Fruit fly (Drosophila melanogaster) whole organism, embryonic: ENCODE results near the gene pasi2.

Experiments
- Awh ChIP-seq: fragments of 200-800 bp; sonication (Bioruptor generic); IDR thresholded peaks from 2 replicates; pipeline ENCODE4, ENCODE4 v1.3.6; 2022; ENCODE audit warnings: missing biosample characterization, missing genetic modification characterization
- CG10267 ChIP-seq: fragments of 200-800 bp; sonication (Bioruptor generic); optimal IDR thresholded peaks from 2 replicates; lab custom pipeline; 2018; ENCODE audit warnings: missing biosample characterization, mild to moderate bottlenecking, missing genetic modification characterization, moderate library complexity
- CG10565 ChIP-seq: fragments of 200-800 bp; sonication (Bioruptor generic); optimal IDR thresholded peaks from 3 replicates; lab custom pipeline; 2016; ENCODE audit warnings: missing biosample characterization, mild to moderate bottlenecking, missing genetic modification characterization
- CG10654 ChIP-seq: fragments of 200-800 bp; sonication (Bioruptor generic); optimal IDR thresholded peaks from 2 replicates; lab custom pipeline; 2016; ENCODE audit warnings: missing biosample characterization, missing genetic modification characterization
- CG12071 ChIP-seq: fragments of 200-800 bp; sonication (Bioruptor generic); optimal IDR thresholded peaks from 3 replicates; lab custom pipeline; 2018; ENCODE audit warnings: missing biosample characterization, mild to moderate bottlenecking, missing genetic modification characterization
- CG12155 ChIP-seq: fragments of 200-800 bp; sonication (Bioruptor generic); optimal IDR thresholded peaks from 3 replicates; lab custom pipeline; 2016; ENCODE audit warnings: missing biosample characterization, missing genetic modification characterization
- CG14014 ChIP-seq: fragments of 200-800 bp; sonication (Bioruptor generic); IDR thresholded peaks from 2 replicates; pipeline ENCODE4 v1.3.6; 2022; ENCODE audit warnings: missing biosample characterization, missing genetic modification characterization
- CG15479 ChIP-seq: fragments of 200-800 bp; sonication (Bioruptor generic); optimal IDR thresholded peaks from 3 replicates; lab custom pipeline; 2019; ENCODE audit warnings: missing biosample characterization, mild to moderate bottlenecking, missing genetic modification characterization, moderate library complexity
- CG15696 ChIP-seq: fragments of 200-800 bp; sonication (Bioruptor generic); optimal IDR thresholded peaks from 2 replicates; lab custom pipeline; 2019; ENCODE audit warnings: missing biosample characterization, mild to moderate bottlenecking, missing genetic modification characterization, moderate library complexity
- CG4854 ChIP-seq: fragments of 200-800 bp; sonication (Bioruptor generic); optimal IDR thresholded peaks from 2 replicates; lab custom pipeline; 2016; ENCODE audit warnings: missing biosample characterization, missing genetic modification characterization, inconsistent platforms
- CG7839 ChIP-seq: fragments of 200-800 bp; sonication (Bioruptor generic); optimal IDR thresholded peaks from 3 replicates; lab custom pipeline; 2018; ENCODE audit warnings: missing biosample characterization, mild to moderate bottlenecking, missing genetic modification characterization, moderate library complexity
- CG8478 ChIP-seq: fragments of >200 bp; optimal IDR thresholded peaks from 2 replicates; lab custom pipeline; 2018
- CG9797 ChIP-seq: fragments of 200-800 bp; sonication (Bioruptor generic); optimal IDR thresholded peaks from 3 replicates; lab custom pipeline; 2018; ENCODE audit warnings: missing biosample characterization, mild to moderate bottlenecking, missing genetic modification characterization
- Dref ChIP-seq: fragments of 200-800 bp; sonication (Bioruptor generic); IDR thresholded peaks from 2 replicates; pipeline ENCODE4 v1.3.6; 2022; ENCODE audit warnings: missing biosample characterization, missing genetic modification characterization
- E2f1 ChIP-seq: fragments of 200-800 bp; sonication (Bioruptor generic); IDR thresholded peaks from 2 replicates; pipeline ENCODE4 v1.3.6; 2022; ENCODE audit warnings: missing biosample characterization, missing genetic modification characterization
- E2f2 ChIP-seq: fragments of 200-800 bp; sonication (Bioruptor generic); IDR thresholded peaks from 2 replicates; pipeline ENCODE4 v1.3.6; 2022; ENCODE audit warnings: missing biosample characterization, missing genetic modification characterization
- Elba2 ChIP-seq: fragments of 200-800 bp; sonication (Bioruptor generic); optimal IDR thresholded peaks from 3 replicates; lab custom pipeline; 2016; ENCODE audit warnings: missing biosample characterization, missing genetic modification characterization
- H2.0 ChIP-seq: fragments of 200-800 bp; sonication (Bioruptor generic); IDR thresholded peaks from 2 replicates; pipeline ENCODE4 v1.3.6; 2022; ENCODE audit warnings: missing biosample characterization, missing genetic modification characterization
- Hr78 ChIP-seq, 2 experiments: fragments of 200-800 bp in 1 of 2; fragments of >200 bp in 1 of 2; sonication (Bioruptor generic) in 1 of 2; optimal IDR thresholded peaks; 2 replicates each; lab custom pipeline; 2017 to 2019; ENCODE audit warnings: missing biosample characterization in 2 of 2, missing genetic modification characterization in 2 of 2, mild to moderate bottlenecking in 1 of 2, moderate library complexity in 1 of 2
- Max ChIP-seq: fragments of 200-800 bp; sonication (Bioruptor generic); optimal IDR thresholded peaks from 2 replicates; lab custom pipeline; 2016; ENCODE audit warnings: missing biosample characterization, mild to moderate bottlenecking, missing genetic modification characterization
- Myb ChIP-seq: fragments of 200-800 bp; sonication (Bioruptor generic); optimal IDR thresholded peaks from 2 replicates; lab custom pipeline; 2016; ENCODE audit warnings: missing biosample characterization, missing genetic modification characterization
- NC2β ChIP-seq: fragments of 200-800 bp; sonication (Bioruptor generic); optimal IDR thresholded peaks from 2 replicates; lab custom pipeline; 2016; ENCODE audit warnings: missing biosample characterization, missing genetic modification characterization
- Nf-YB ChIP-seq: fragments of 200-800 bp; sonication (Bioruptor generic); optimal IDR thresholded peaks from 3 replicates; lab custom pipeline; 2019; ENCODE audit warnings: missing biosample characterization, mild to moderate bottlenecking, missing genetic modification characterization, moderate library complexity
- Opbp ChIP-seq: fragments of 200-800 bp; sonication (Bioruptor generic); IDR thresholded peaks from 3 replicates; pipeline ENCODE4 v1.3.6; 2022; ENCODE audit warnings: missing biosample characterization, missing genetic modification characterization; ENCODE audit not compliant: partially characterized antibody
- Ssrp ChIP-seq: fragments of 200-800 bp; sonication (Bioruptor generic); optimal IDR thresholded peaks from 2 replicates; lab custom pipeline; 2018; ENCODE audit warnings: missing biosample characterization, mild to moderate bottlenecking, missing genetic modification characterization, moderate library complexity
- Trl ChIP-seq, 3 experiments: fragments of >200 bp in 2 of 3; fragments of 200-800 bp in 1 of 3; sonication (Bioruptor generic) in 1 of 3; optimal IDR thresholded peaks; 2 replicates in 1 of 3; 3 replicates in 2 of 3; lab custom pipeline; 2016 to 2017; ENCODE audit warnings: missing biosample characterization in 1 of 3, missing genetic modification characterization in 1 of 3
- Xbp1 ChIP-seq: fragments of 200-800 bp; sonication (Bioruptor generic); optimal IDR thresholded peaks from 3 replicates; lab custom pipeline; 2016; ENCODE audit warnings: missing biosample characterization, mild to moderate bottlenecking, missing genetic modification characterization
- YL-1 ChIP-seq: fragments of 200-800 bp; sonication (Bioruptor generic); optimal IDR thresholded peaks from 3 replicates; lab custom pipeline; 2017; ENCODE audit warnings: missing biosample characterization, mild to moderate bottlenecking, missing genetic modification characterization
- ap ChIP-seq: fragments of 200-800 bp; sonication (Bioruptor generic); IDR thresholded peaks from 2 replicates; pipeline ENCODE4 v1.3.6; 2022; ENCODE audit warnings: missing biosample characterization, missing genetic modification characterization
- ase ChIP-seq: fragments of 200-800 bp; sonication (Bioruptor generic); IDR thresholded peaks from 3 replicates; pipeline ENCODE4 v1.3.6; 2022; ENCODE audit warnings: missing biosample characterization, missing genetic modification characterization
- bbx ChIP-seq: fragments of 200-800 bp; sonication (Bioruptor generic); IDR thresholded peaks from 2 replicates; pipeline ENCODE4 v1.3.6; 2022; ENCODE audit warnings: missing biosample characterization, missing genetic modification characterization; ENCODE audit not compliant: partially characterized antibody
- bcd ChIP-seq: fragments of 200-800 bp; sonication (Bioruptor generic); optimal IDR thresholded peaks from 2 replicates; lab custom pipeline; 2017; ENCODE audit warnings: missing biosample characterization, mild to moderate bottlenecking, missing genetic modification characterization
- eve ChIP-seq, 2 experiments: fragments of >200 bp; optimal IDR thresholded peaks; 2 replicates each; lab custom pipeline; 2017; ENCODE audit warnings: missing biosample characterization in 2 of 2, missing genetic modification characterization in 2 of 2
- ewg ChIP-seq: fragments of 200-800 bp; sonication (Bioruptor generic); optimal IDR thresholded peaks from 3 replicates; lab custom pipeline; 2017; ENCODE audit warnings: mild to moderate bottlenecking, missing biosample characterization, missing genetic modification reagents, missing genetic modification characterization
- gro ChIP-seq: fragments of 200-800 bp; sonication (Bioruptor generic); optimal IDR thresholded peaks from 2 replicates; lab custom pipeline; 2016; ENCODE audit warnings: missing biosample characterization, missing genetic modification characterization
- hbn ChIP-seq: fragments of 200-800 bp; sonication (Bioruptor generic); IDR thresholded peaks from 2 replicates; pipeline ENCODE4 v1.3.6; 2022; ENCODE audit warnings: missing biosample characterization, missing genetic modification characterization; ENCODE audit not compliant: partially characterized antibody
- jing ChIP-seq: fragments of 200-800 bp; sonication (Bioruptor generic); optimal IDR thresholded peaks from 2 replicates; lab custom pipeline; 2018; ENCODE audit warnings: missing biosample characterization, mild to moderate bottlenecking, missing genetic modification characterization
- knrl ChIP-seq: fragments of 200-800 bp; sonication (Bioruptor generic); IDR thresholded peaks from 3 replicates; pipeline ENCODE4 v1.3.6; 2022; ENCODE audit warnings: missing biosample characterization, missing genetic modification characterization; ENCODE audit not compliant: partially characterized antibody
- oc ChIP-seq: fragments of 200-800 bp; sonication (Bioruptor generic); optimal IDR thresholded peaks from 2 replicates; lab custom pipeline; 2018; ENCODE audit warnings: missing biosample characterization, mild to moderate bottlenecking, missing genetic modification characterization, moderate library complexity
- pb ChIP-seq: fragments of 200-800 bp; sonication (Bioruptor generic); optimal IDR thresholded peaks from 3 replicates; lab custom pipeline; 2016; ENCODE audit warnings: missing biosample characterization, missing genetic modification characterization
- pnt ChIP-seq: fragments of 200-800 bp; sonication (Bioruptor generic); optimal IDR thresholded peaks from 3 replicates; lab custom pipeline; 2016; ENCODE audit warnings: missing biosample characterization, missing genetic modification characterization
- run ChIP-seq: fragments of 200-800 bp; sonication (Bioruptor generic); optimal IDR thresholded peaks from 3 replicates; lab custom pipeline; 2018; ENCODE audit warnings: missing biosample characterization, mild to moderate bottlenecking, missing genetic modification characterization
- sd ChIP-seq: fragments of 200-800 bp; sonication (Bioruptor generic); optimal IDR thresholded peaks from 3 replicates; lab custom pipeline; 2018; ENCODE audit warnings: missing biosample characterization, mild to moderate bottlenecking, missing genetic modification characterization, moderate library complexity
- seq ChIP-seq: fragments of 200-800 bp; sonication (Bioruptor generic); IDR thresholded peaks from 2 replicates; pipeline ENCODE4 v1.3.6; 2022; ENCODE audit warnings: missing biosample characterization, missing genetic modification characterization
- sisA ChIP-seq: fragments of 200-800 bp; sonication (Bioruptor generic); IDR thresholded peaks from 2 replicates; pipeline ENCODE4 v1.3.6; 2022; ENCODE audit warnings: missing biosample characterization, missing genetic modification characterization
- ssp ChIP-seq: fragments of 200-800 bp; sonication (Bioruptor generic); IDR thresholded peaks from 2 replicates; pipeline ENCODE4 v1.3.6; 2022; ENCODE audit warnings: missing biosample characterization, missing genetic modification characterization
- tna ChIP-seq: fragments of 200-800 bp; sonication (Bioruptor generic); IDR thresholded peaks from 2 replicates; pipeline ENCODE4 v1.3.6; 2022; ENCODE audit warnings: missing biosample characterization, missing genetic modification characterization; ENCODE audit not compliant: partially characterized antibody
- trem ChIP-seq: fragments of 200-800 bp; optimal IDR thresholded peaks from 3 replicates; lab custom pipeline; 2019; ENCODE audit warnings: missing biosample characterization, mild to moderate bottlenecking, missing genetic modification characterization, moderate library complexity

pasi2 gene

DNA sequence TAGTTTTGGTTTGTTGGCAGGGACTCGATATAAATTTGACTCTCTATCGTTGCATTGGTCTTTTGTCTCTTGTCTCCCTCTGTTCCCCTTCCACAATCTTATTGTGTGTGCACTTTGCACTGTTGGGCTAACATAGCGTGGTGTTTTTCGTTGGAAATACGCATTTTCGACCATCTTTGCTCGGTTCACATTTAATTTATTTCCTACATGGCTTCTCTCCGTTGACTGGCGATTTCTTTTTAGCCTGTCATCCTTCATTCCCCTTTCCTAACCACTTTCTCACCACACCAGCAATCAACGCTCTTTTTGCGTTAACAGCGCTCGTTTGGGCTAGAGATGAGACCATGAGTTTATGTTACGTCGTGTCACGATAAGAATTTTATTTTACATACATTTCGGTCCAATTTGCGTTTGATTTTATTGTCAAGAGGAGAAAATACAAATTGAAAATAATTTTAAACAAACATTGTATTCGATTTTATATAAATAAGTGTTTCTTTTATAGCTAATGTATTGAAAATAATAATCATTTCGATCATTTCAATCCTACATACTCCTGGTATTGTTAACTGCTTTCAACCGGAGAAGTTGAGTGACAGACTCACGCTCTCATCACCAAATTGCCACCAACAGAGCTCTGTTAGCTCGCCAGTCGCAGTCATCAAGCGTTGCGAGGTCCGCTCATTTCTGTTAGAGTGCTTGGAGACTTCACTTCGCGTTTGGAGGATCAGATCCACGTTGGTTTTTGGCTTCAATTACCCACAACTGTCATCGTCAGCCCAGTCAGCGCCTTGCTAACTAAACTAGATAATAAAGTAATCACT lies 6.4 kb downstream of the pasi2 start (continued):
- TF ChIP-seq Ssrp (tag; lab: Kevin White, UChicago) (peak; percentile 57), ap (GFP tag; lab: Robert Waterston, UW) (no peak), E2f1 (GFP tag; lab: Robert Waterston, UW) (peak; percentile 47; the same call in 1 of the 2 replicates), eve (GFP tag; optimal IDR thresholded peaks at IDR 0.05; lab: Kevin White, UChicago) (peak in 1 of 2 experiments; percentile 94), CG10267 (tag; lab: Kevin White, UChicago) (peak; percentile 74), CG10565 (no peak), YL-1 (no peak), sd (tag; lab: Kevin White, UChicago) (peak; percentile 66), CG14014 (GFP tag; lab: Robert Waterston, UW) (peak; percentile 75), gro (GFP tag; lab: Kevin White, UChicago) (peak; percentile 52), trem (tag; lab: Kevin White, UChicago) (peak; percentile 76), pnt (GFP tag; lab: Kevin White, UChicago) (peak; percentile 7), Opbp (GFP tag; lab: Robert Waterston, UW) (peak; percentile 67; the same call in 2 of the 3 replicates), knrl (GFP tag; lab: Robert Waterston, UW) (peak; percentile 92), CG8478 (no peak), jing (GFP tag; lab: Kevin White, UChicago) (no peak), Dref (GFP tag; lab: Robert Waterston, UW) (no peak), Max (GFP tag; lab: Kevin White, UChicago) (peak; percentile 59), bcd (GFP tag; lab: Kevin White, UChicago) (peak; percentile 60), ssp (no peak), Nf-YB (GFP tag; lab: Kevin White, UChicago) (peak; percentile 66), ase (no peak), tna (GFP tag; lab: Robert Waterston, UW) (peak; percentile 68), CG15479 (GFP tag; lab: Kevin White, UChicago) (no peak), CG7839 (tag; lab: Kevin White, UChicago) (peak; percentile 85), seq (GFP tag; lab: Robert Waterston, UW) (peak; percentile 53; the same call in 1 of the 2 replicates), CG9797 (GFP tag; lab: Kevin White, UChicago) (peak; percentile 13), Awh (GFP tag; lab: Robert Waterston, UW) (no peak), CG4854 (GFP tag; lab: Kevin White, UChicago) (peak; percentile 59), CG12155 (GFP tag; lab: Kevin White, UChicago) (peak; percentile 75), sisA (GFP tag; lab: Robert Waterston, UW) (peak; percentile 42; the same call in 1 of the 2 replicates), CG12071 (GFP tag; lab: Kevin White, UChicago) (peak; percentile 49), Xbp1 (GFP tag; lab: Kevin White, UChicago) (peak; percentile 74), hbn (GFP tag; lab: Robert Waterston, UW) (peak; percentile 89), NC2β (GFP tag; lab: Kevin White, UChicago) (no peak), Trl (optimal IDR thresholded peaks at IDR 0.05; lab: Kevin White, UChicago) (peak; percentile 4 to 69), Trl (GFP tag; optimal IDR thresholded peaks at IDR 0.05; lab: Kevin White, UChicago) (peak; percentile 32), Hr78 (GFP tag; optimal IDR thresholded peaks at IDR 0.05; lab: Kevin White, UChicago) (peak in 1 of 2 experiments; percentile 63), oc (tag; lab: Kevin White, UChicago) (peak; percentile 29), ewg (GFP tag; lab: Kevin White, UChicago) (peak; percentile 19), bbx (peak; percentile 76), Myb (no peak), CG15696 (tag; lab: Kevin White, UChicago) (peak; percentile 72), run (peak; percentile 43), H2.0 (peak; percentile 29; the same call in 1 of the 2 replicates), CG10654 (GFP tag; lab: Kevin White, UChicago) (peak; percentile 22), Elba2 (GFP tag; lab: Kevin White, UChicago) (no peak), pb (GFP tag; lab: Kevin White, UChicago) (peak; percentile 29), E2f2 (GFP tag; lab: Robert Waterston, UW) (peak; percentile 35; the same call in 1 of the 2 replicates)
